Fruit fly (Drosophila melanogaster) whole organism, pupa: Measurements from ENCODE around the gene CG11068.

Source experiments
- CG10348 ChIP-seq: fragments of 200-800 bp; sonication (Bioruptor generic); IDR thresholded peaks from 2 replicates; pipeline ENCODE4 v1.3.6; 2022; ENCODE audit warnings: missing biosample characterization, missing genetic modification characterization
- CG12605 ChIP-seq: fragments of 200-800 bp; sonication (Bioruptor generic); IDR thresholded peaks from 2 replicates; pipeline ENCODE4 v1.3.6; 2022; ENCODE audit warnings: missing biosample characterization, missing genetic modification characterization
- CG13204 ChIP-seq: fragments of 200-800 bp; sonication (Bioruptor generic); optimal IDR thresholded peaks from 2 replicates; lab custom pipeline; 2018; ENCODE audit warnings: missing biosample characterization, mild to moderate bottlenecking, missing genetic modification characterization, moderate library complexity
- CG14655 ChIP-seq: fragments of 200-800 bp; sonication (Bioruptor generic); optimal IDR thresholded peaks from 3 replicates; lab custom pipeline; 2017; ENCODE audit warnings: mild to moderate bottlenecking, missing biosample characterization, missing genetic modification reagents, missing genetic modification characterization
- CG15710 ChIP-seq: fragments of 200-800 bp; sonication (Bioruptor generic); optimal IDR thresholded peaks from 2 replicates; lab custom pipeline; 2018; ENCODE audit warnings: missing biosample characterization, mild to moderate bottlenecking, missing genetic modification characterization, moderate library complexity
- CG17806 ChIP-seq: fragments of 200-800 bp; sonication (Bioruptor generic); optimal IDR thresholded peaks from 2 replicates; lab custom pipeline; 2018; ENCODE audit warnings: missing biosample characterization, mild to moderate bottlenecking, missing genetic modification characterization, moderate library complexity
- CG32121 ChIP-seq: fragments of 200-800 bp; sonication (Bioruptor generic); IDR thresholded peaks from 2 replicates; pipeline ENCODE4 v1.3.6; 2022; ENCODE audit warnings: missing biosample characterization, missing genetic modification characterization
- CG34367 ChIP-seq: fragments of 200-800 bp; sonication (Bioruptor generic); optimal IDR thresholded peaks from 2 replicates; lab custom pipeline; 2018; ENCODE audit warnings: missing biosample characterization, mild to moderate bottlenecking, missing genetic modification characterization
- CG4496 ChIP-seq: fragments of 200-800 bp; sonication (Bioruptor generic); IDR thresholded peaks from 3 replicates; pipeline ENCODE4 v1.3.6; 2022; ENCODE audit warnings: missing biosample characterization, missing genetic modification characterization
- CG8159 ChIP-seq: fragments of 200-800 bp; sonication (Bioruptor generic); optimal IDR thresholded peaks from 3 replicates; lab custom pipeline; 2018; ENCODE audit warnings: missing biosample characterization, mild to moderate bottlenecking, missing genetic modification characterization, moderate library complexity
- CG8301 ChIP-seq: fragments of 200-800 bp; sonication (Bioruptor generic); optimal IDR thresholded peaks from 2 replicates; lab custom pipeline; 2018; ENCODE audit warnings: missing biosample characterization, mild to moderate bottlenecking, missing genetic modification characterization
- CG9948 ChIP-seq: fragments of 200-800 bp; sonication (Bioruptor generic); optimal IDR thresholded peaks from 2 replicates; lab custom pipeline; 2018; ENCODE audit warnings: missing biosample characterization, mild to moderate bottlenecking, missing genetic modification characterization, moderate library complexity
- D1 ChIP-seq: fragments of 200-800 bp; sonication (Bioruptor generic); optimal IDR thresholded peaks from 2 replicates; lab custom pipeline; 2018; ENCODE audit warnings: missing biosample characterization, mild to moderate bottlenecking, missing genetic modification characterization, moderate library complexity
- EcR ChIP-seq: fragments of 200-800 bp; sonication (Bioruptor generic); optimal IDR thresholded peaks from 3 replicates; lab custom pipeline; 2019; ENCODE audit warnings: missing biosample characterization, missing genetic modification characterization, mild to moderate bottlenecking, moderate library complexity, missing genetic modification reagents
- Ets98B ChIP-seq: fragments of 200-800 bp; sonication (Bioruptor generic); IDR thresholded peaks from 2 replicates; pipeline ENCODE4 v1.3.6; 2022; ENCODE audit warnings: missing biosample characterization, missing genetic modification characterization
- Pif1A ChIP-seq: fragments of 200-800 bp; sonication (Bioruptor generic); optimal IDR thresholded peaks from 3 replicates; lab custom pipeline; 2016; ENCODE audit warnings: missing biosample characterization, missing genetic modification characterization
- Pif1B ChIP-seq: fragments of 200-800 bp; sonication (Bioruptor generic); optimal IDR thresholded peaks from 3 replicates; lab custom pipeline; 2016; ENCODE audit warnings: missing biosample characterization, missing genetic modification characterization
- Snoo ChIP-seq: fragments of 200-800 bp; sonication (Bioruptor generic); optimal IDR thresholded peaks from 3 replicates; lab custom pipeline; 2017; ENCODE audit warnings: missing biosample characterization, mild to moderate bottlenecking, missing genetic modification characterization, inconsistent platforms
- fd96Ca ChIP-seq: fragments of 200-800 bp; sonication (Bioruptor generic); IDR thresholded peaks from 3 replicates; pipeline ENCODE4 v1.3.6; 2022; ENCODE audit warnings: missing biosample characterization, missing genetic modification characterization
- gl ChIP-seq: fragments of 200-800 bp; sonication (Bioruptor generic); optimal IDR thresholded peaks from 2 replicates; lab custom pipeline; 2018; ENCODE audit warnings: missing biosample characterization, mild to moderate bottlenecking, missing genetic modification characterization
- rn ChIP-seq: fragments of 200-800 bp; sonication (Bioruptor generic); IDR thresholded peaks from 2 replicates; pipeline ENCODE4 v1.3.6; 2022; ENCODE audit warnings: missing biosample characterization, missing genetic modification characterization

CG11068 gene

dm6 chrX:13931462-13931861 lies 23.6 kb upstream of the CG11068 start:
- no peak for TF ChIP-seq CG10348 (GFP tag; lab: Robert Waterston, UW)
- TF ChIP-seq CG13204 (GFP tag; lab: Kevin White, UChicago): no peak
- no peak for TF ChIP-seq CG12605
- 0 out of 2 replicates have a peak, but pooled peaks have one; percentile 10 for TF ChIP-seq CG32121 (GFP tag; lab: Robert Waterston, UW)
- TF ChIP-seq D1: no peak
- no peak for TF ChIP-seq Pif1B (GFP tag; lab: Kevin White, UChicago)
- peak; percentile 55; the same call in 1 of the 3 replicates for TF ChIP-seq CG4496 (GFP tag; lab: Robert Waterston, UW)
- TF ChIP-seq Pif1A (GFP tag; lab: Kevin White, UChicago): no peak
- no peak for TF ChIP-seq CG17806 (tag; lab: Kevin White, UChicago)
- no peak for TF ChIP-seq Ets98B (GFP tag; lab: Robert Waterston, UW)
- TF ChIP-seq CG8159: no peak
- TF ChIP-seq CG15710: no peak
- no peak for TF ChIP-seq gl
- no peak for TF ChIP-seq CG8301
- TF ChIP-seq rn (GFP tag; lab: Robert Waterston, UW): no peak
- TF ChIP-seq Snoo (tag; lab: Kevin White, UChicago): no peak
- peak; percentile 45; the same call in 1 of the 3 replicates for TF ChIP-seq fd96Ca (GFP tag; lab: Robert Waterston, UW)

DNA sequence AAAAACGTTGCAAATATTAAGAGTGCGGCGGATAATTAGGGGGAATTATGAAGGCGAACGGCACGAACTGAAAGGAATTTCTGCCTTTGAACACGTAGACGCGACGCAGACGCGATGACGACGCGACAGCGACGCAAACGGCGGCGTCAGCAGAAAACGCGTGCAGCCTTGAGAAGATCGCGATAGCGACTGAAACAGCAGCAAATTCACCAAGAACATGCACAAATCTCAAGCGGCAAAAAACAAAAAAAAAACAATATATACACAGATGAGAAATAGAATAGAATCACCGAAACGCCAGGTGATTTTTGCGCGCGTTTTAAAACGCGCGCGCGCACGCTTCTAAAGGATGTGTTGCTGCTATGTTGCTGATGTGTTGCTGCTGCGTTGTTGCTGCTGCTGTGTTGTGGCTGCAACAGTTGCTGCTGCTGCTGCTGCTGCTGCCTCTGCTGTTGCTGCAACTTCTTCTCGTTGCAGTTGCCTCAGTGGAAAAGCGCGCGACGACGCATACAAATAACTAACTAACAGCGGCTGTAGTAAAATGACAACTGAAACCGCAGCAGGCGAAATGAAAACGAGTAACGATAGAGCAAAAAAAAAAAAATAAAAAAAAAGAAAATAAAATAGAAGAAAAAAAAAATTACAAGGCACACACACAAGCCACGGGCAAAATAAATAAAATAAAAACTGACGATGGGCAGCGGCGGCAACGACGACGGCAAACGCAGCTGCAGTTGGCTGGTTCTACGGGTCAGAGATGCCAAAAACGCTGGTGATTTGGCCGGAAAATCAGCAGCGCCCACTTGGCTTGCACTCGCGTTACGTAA lies 22.0 kb upstream of the CG11068 start:
- TF ChIP-seq CG10348 (GFP tag; lab: Robert Waterston, UW): no peak
- no peak for TF ChIP-seq CG13204 (GFP tag; lab: Kevin White, UChicago)
- peak; percentile 52; the same call in 2 of the 3 replicates for TF ChIP-seq CG4496 (GFP tag; lab: Robert Waterston, UW)
- no peak for TF ChIP-seq CG8159
- TF ChIP-seq CG32121 (GFP tag; lab: Robert Waterston, UW): peak; percentile 44; the same call in 1 of the 2 replicates
- no peak for TF ChIP-seq CG9948 (tag; lab: Kevin White, UChicago)
- peak; percentile 73 for TF ChIP-seq CG12605
- no peak for TF ChIP-seq EcR
- no peak for TF ChIP-seq CG14655
- peak; percentile 47; the same call in 1 of the 3 replicates for TF ChIP-seq fd96Ca (GFP tag; lab: Robert Waterston, UW)
- TF ChIP-seq CG34367 (tag; lab: Kevin White, UChicago): no peak
- TF ChIP-seq gl: no peak
- no peak for TF ChIP-seq CG8301
- TF ChIP-seq CG17806 (tag; lab: Kevin White, UChicago): no peak
- no peak for TF ChIP-seq Pif1B (GFP tag; lab: Kevin White, UChicago)
- TF ChIP-seq CG15710: no peak
- TF ChIP-seq D1: no peak
- no peak for TF ChIP-seq Snoo (tag; lab: Kevin White, UChicago)
- TF ChIP-seq Pif1A (GFP tag; lab: Kevin White, UChicago): no peak
- TF ChIP-seq rn (GFP tag; lab: Robert Waterston, UW): peak; percentile 15; the same call in 1 of the 2 replicates
- peak; percentile 63 for TF ChIP-seq Ets98B (GFP tag; lab: Robert Waterston, UW)
- TF ChIP-seq, all 21 proteins: peak for 6

DNA sequence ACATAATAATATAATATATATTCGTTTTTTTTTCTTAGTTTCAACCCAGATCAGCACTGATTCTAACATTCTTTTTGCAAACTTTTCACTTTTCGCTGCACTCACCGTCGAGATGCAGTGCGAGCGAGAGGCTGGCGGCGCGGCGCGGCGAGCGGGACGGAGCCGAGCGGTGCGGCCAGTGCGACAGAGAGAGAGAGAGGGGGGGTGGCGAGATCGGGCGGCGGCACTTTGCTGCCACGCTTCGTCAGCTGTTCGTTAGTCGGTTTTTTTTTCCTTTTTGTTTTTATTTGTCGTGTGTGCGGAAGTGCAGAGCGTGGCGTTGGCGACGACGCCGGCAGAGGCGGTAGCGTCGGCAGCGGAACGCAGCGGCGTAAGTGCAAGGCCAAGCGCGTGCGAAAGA lies 21.2 kb upstream of the CG11068 start:
- peak; percentile 40; the same call in 2 of the 3 replicates for TF ChIP-seq fd96Ca (GFP tag; lab: Robert Waterston, UW)
- TF ChIP-seq CG32121 (GFP tag; lab: Robert Waterston, UW): peak; percentile 68
- TF ChIP-seq CG12605: peak; percentile 20
- no peak for TF ChIP-seq Snoo (tag; lab: Kevin White, UChicago)
- peak; percentile 64 for TF ChIP-seq CG4496 (GFP tag; lab: Robert Waterston, UW)
- TF ChIP-seq Ets98B (GFP tag; lab: Robert Waterston, UW): peak; percentile 47
- no peak for TF ChIP-seq CG9948 (tag; lab: Kevin White, UChicago)

DNA sequence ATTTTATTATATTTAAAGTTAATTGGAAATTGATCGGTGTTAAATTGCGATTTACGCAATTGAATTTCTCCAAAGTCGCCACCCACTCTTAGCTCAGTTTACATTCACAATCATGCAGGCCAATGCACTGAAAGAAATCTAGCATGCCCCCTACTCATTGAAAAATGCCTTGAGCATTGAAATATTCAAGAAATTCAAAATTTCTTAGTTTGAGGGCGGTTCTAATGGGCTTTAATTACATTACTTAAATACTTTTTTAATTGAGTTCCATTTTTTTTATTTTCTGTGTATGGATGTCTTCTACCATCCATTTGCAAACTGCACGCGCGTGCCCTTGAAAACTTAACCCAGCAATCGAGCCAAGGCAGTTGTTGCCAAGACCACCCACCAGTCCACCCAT lies 20.7 kb upstream of the CG11068 start:
- TF ChIP-seq gl (no peak), CG12605 (0 out of 2 replicates have a peak, but pooled peaks have one; percentile 21), CG13204 (GFP tag; lab: Kevin White, UChicago) (no peak), CG8301 (peak; percentile 14), D1 (no peak), CG9948 (tag; lab: Kevin White, UChicago) (no peak), CG14655 (no peak), Pif1A (GFP tag; lab: Kevin White, UChicago) (no peak), CG4496 (GFP tag; lab: Robert Waterston, UW) (peak; percentile 68), CG32121 (GFP tag; lab: Robert Waterston, UW) (no peak), EcR (no peak), rn (GFP tag; lab: Robert Waterston, UW) (no peak), CG8159 (no peak), CG34367 (tag; lab: Kevin White, UChicago) (no peak), fd96Ca (GFP tag; lab: Robert Waterston, UW) (peak; percentile 39; the same call in 1 of the 3 replicates), Pif1B (GFP tag; lab: Kevin White, UChicago) (no peak), CG17806 (tag; lab: Kevin White, UChicago) (peak; percentile 6), Snoo (tag; lab: Kevin White, UChicago) (no peak), CG15710 (no peak), CG10348 (GFP tag; lab: Robert Waterston, UW) (no peak), Ets98B (GFP tag; lab: Robert Waterston, UW) (peak; percentile 32; the same call in 1 of the 2 replicates)

DNA sequence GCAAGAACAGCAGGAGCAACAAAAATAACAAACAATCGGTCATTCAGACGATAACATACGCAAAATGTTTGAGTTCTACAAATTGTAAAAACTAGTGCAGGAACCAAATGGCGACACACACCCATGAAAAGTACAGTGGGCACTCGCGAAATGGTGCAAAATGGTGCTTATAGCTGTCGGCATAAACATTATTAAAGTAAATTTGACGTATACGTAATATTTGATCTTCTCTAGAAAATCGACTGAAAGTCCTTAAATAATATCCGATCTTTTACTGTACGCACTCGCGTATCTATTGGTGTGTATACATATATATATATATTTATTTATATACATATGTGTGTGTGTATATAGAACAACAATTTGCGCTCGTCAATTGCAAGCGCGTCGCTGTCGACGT lies 19.5 kb upstream of the CG11068 start:
- TF ChIP-seq CG10348 (GFP tag; lab: Robert Waterston, UW) (peak; percentile 45; the same call in 1 of the 2 replicates), EcR (no peak), CG8159 (no peak), CG15710 (no peak), CG8301 (no peak), CG17806 (tag; lab: Kevin White, UChicago) (peak; percentile 14), CG12605 (0 out of 2 replicates have a peak, but pooled peaks have one; percentile 25), Pif1A (GFP tag; lab: Kevin White, UChicago) (no peak), rn (GFP tag; lab: Robert Waterston, UW) (no peak), fd96Ca (GFP tag; lab: Robert Waterston, UW) (0 out of 3 replicates have a peak, but pooled peaks have one; percentile 45), Pif1B (GFP tag; lab: Kevin White, UChicago) (no peak), Ets98B (GFP tag; lab: Robert Waterston, UW) (peak; percentile 60), Snoo (tag; lab: Kevin White, UChicago) (no peak), CG13204 (GFP tag; lab: Kevin White, UChicago) (no peak), CG4496 (GFP tag; lab: Robert Waterston, UW) (peak; percentile 76), gl (no peak), CG34367 (tag; lab: Kevin White, UChicago) (no peak), D1 (no peak), CG14655 (peak; percentile 30), CG32121 (GFP tag; lab: Robert Waterston, UW) (0 out of 2 replicates have a peak, but pooled peaks have one; percentile 35), CG9948 (tag; lab: Kevin White, UChicago) (peak; percentile 6)
